Fruit fly (Drosophila melanogaster) whole organism, embryonic: Measurements from ENCODE around the gene T48.

Source experiments
- CG10366 ChIP-seq: fragments of 200-800 bp; sonication (Bioruptor generic); IDR thresholded peaks from 2 replicates; pipeline ENCODE4 v1.3.6; 2022; ENCODE audit warnings: missing biosample characterization, missing genetic modification characterization
- CG10431 ChIP-seq: fragments of 200-800 bp; sonication (Bioruptor generic); optimal IDR thresholded peaks from 3 replicates; lab custom pipeline; 2018; ENCODE audit warnings: missing biosample characterization, mild to moderate bottlenecking, missing genetic modification characterization
- CG10543 ChIP-seq: fragments of 200-800 bp; sonication (Bioruptor generic); optimal IDR thresholded peaks from 3 replicates; lab custom pipeline; 2017; ENCODE audit warnings: missing biosample characterization, mild to moderate bottlenecking, missing genetic modification characterization, moderate library complexity
- CG12155 ChIP-seq: fragments of 200-800 bp; sonication (Bioruptor generic); optimal IDR thresholded peaks from 3 replicates; lab custom pipeline; 2016; ENCODE audit warnings: missing biosample characterization, missing genetic modification characterization
- CG12391 ChIP-seq: fragments of 200-800 bp; sonication (Bioruptor generic); optimal IDR thresholded peaks from 3 replicates; lab custom pipeline; 2018; ENCODE audit warnings: missing biosample characterization, mild to moderate bottlenecking, missing genetic modification characterization, moderate library complexity
- CG12659 ChIP-seq: fragments of 200-800 bp; sonication (Bioruptor generic); optimal IDR thresholded peaks from 3 replicates; lab custom pipeline; 2017; ENCODE audit warnings: mild to moderate bottlenecking, missing biosample characterization, missing genetic modification reagents, missing genetic modification characterization
- CG13123 ChIP-seq: fragments of 200-800 bp; sonication (Bioruptor generic); optimal IDR thresholded peaks from 2 replicates; lab custom pipeline; 2016; ENCODE audit warnings: missing biosample characterization, missing genetic modification characterization
- CG13775 ChIP-seq: fragments of 200-800 bp; sonication (Bioruptor generic); optimal IDR thresholded peaks from 3 replicates; lab custom pipeline; 2017; ENCODE audit warnings: missing biosample characterization, mild to moderate bottlenecking, missing genetic modification characterization
- CG14441 ChIP-seq: fragments of 200-800 bp; sonication (Bioruptor generic); IDR thresholded peaks from 2 replicates; pipeline ENCODE4 v1.3.6; 2022; ENCODE audit warnings: missing biosample characterization, missing genetic modification characterization
- CG14710 ChIP-seq: fragments of 200-800 bp; sonication (Bioruptor generic); optimal IDR thresholded peaks from 3 replicates; lab custom pipeline; 2019; ENCODE audit warnings: missing biosample characterization, mild to moderate bottlenecking, missing genetic modification characterization, moderate library complexity
- CG17829 ChIP-seq: fragments of 200-800 bp; optimal IDR thresholded peaks from 2 replicates; lab custom pipeline; 2019; ENCODE audit warnings: missing biosample characterization, mild to moderate bottlenecking, missing genetic modification characterization, moderate library complexity
- CG18262 ChIP-seq: fragments of 200-800 bp; optimal IDR thresholded peaks from 3 replicates; lab custom pipeline; 2019; ENCODE audit warnings: missing biosample characterization, mild to moderate bottlenecking, missing genetic modification characterization, moderate library complexity
- CG18476 ChIP-seq: fragments of 200-800 bp; sonication (Bioruptor generic); optimal IDR thresholded peaks from 2 replicates; lab custom pipeline; 2016; ENCODE audit warnings: missing biosample characterization, mild to moderate bottlenecking, missing genetic modification characterization
- CG32532 ChIP-seq: fragments of 200-800 bp; sonication (Bioruptor generic); IDR thresholded peaks from 2 replicates; pipeline ENCODE4 v1.3.6; 2022; ENCODE audit warnings: missing biosample characterization, missing genetic modification characterization
- CG8944 ChIP-seq: fragments of 200-800 bp; sonication (Bioruptor generic); optimal IDR thresholded peaks from 3 replicates; lab custom pipeline; 2016; ENCODE audit warnings: missing biosample characterization, missing genetic modification characterization
- CG9797 ChIP-seq: fragments of 200-800 bp; sonication (Bioruptor generic); optimal IDR thresholded peaks from 3 replicates; lab custom pipeline; 2018; ENCODE audit warnings: missing biosample characterization, mild to moderate bottlenecking, missing genetic modification characterization
- CHES-1-like ChIP-seq: fragments of 200-800 bp; sonication (Bioruptor generic); optimal IDR thresholded peaks from 2 replicates; lab custom pipeline; 2016; ENCODE audit warnings: missing biosample characterization, missing genetic modification characterization
- D19A ChIP-seq: fragments of 200-800 bp; optimal IDR thresholded peaks from 3 replicates; lab custom pipeline; 2019; ENCODE audit warnings: missing biosample characterization, mild to moderate bottlenecking, missing genetic modification characterization, moderate library complexity
- D19B ChIP-seq: fragments of 200-800 bp; sonication (Bioruptor generic); optimal IDR thresholded peaks from 2 replicates; lab custom pipeline; 2017; ENCODE audit warnings: missing biosample characterization, mild to moderate bottlenecking, missing genetic modification characterization
- Eip74EF ChIP-seq, 2 experiments: fragments of 200-800 bp in 1 of 2; fragments of >200 bp in 1 of 2; sonication (Bioruptor generic) in 1 of 2; optimal IDR thresholded peaks; 2 replicates each; lab custom pipeline; 2017 to 2019; ENCODE audit warnings: missing biosample characterization in 2 of 2, missing genetic modification characterization in 2 of 2, mild to moderate bottlenecking in 1 of 2, moderate library complexity in 1 of 2
- Fer1 ChIP-seq: fragments of 200-800 bp; sonication (Bioruptor generic); optimal IDR thresholded peaks from 2 replicates; lab custom pipeline; 2017; ENCODE audit warnings: missing biosample characterization, mild to moderate bottlenecking, missing genetic modification characterization
- HLH3B ChIP-seq: fragments of 200-800 bp; sonication (Bioruptor generic); IDR thresholded peaks from 2 replicates; pipeline ENCODE4 v1.3.6; 2022; ENCODE audit warnings: missing biosample characterization, missing genetic modification characterization
- HmgZ ChIP-seq: fragments of 200-800 bp; sonication (Bioruptor generic); optimal IDR thresholded peaks from 2 replicates; lab custom pipeline; 2018; ENCODE audit warnings: missing biosample characterization, mild to moderate bottlenecking, missing genetic modification characterization
- Hmr ChIP-seq: fragments of 200-800 bp; sonication (Bioruptor generic); optimal IDR thresholded peaks from 3 replicates; lab custom pipeline; 2017; ENCODE audit warnings: mild to moderate bottlenecking, missing biosample characterization, missing genetic modification reagents, missing genetic modification characterization
- Jarid2 ChIP-seq: fragments of 200-800 bp; sonication (Bioruptor generic); optimal IDR thresholded peaks from 3 replicates; lab custom pipeline; 2017; ENCODE audit warnings: mild to moderate bottlenecking, missing biosample characterization, missing genetic modification reagents, missing genetic modification characterization
- NC2β ChIP-seq: fragments of 200-800 bp; sonication (Bioruptor generic); optimal IDR thresholded peaks from 2 replicates; lab custom pipeline; 2016; ENCODE audit warnings: missing biosample characterization, missing genetic modification characterization
- Oaz ChIP-seq: fragments of 200-800 bp; sonication (Bioruptor generic); IDR thresholded peaks from 2 replicates; pipeline ENCODE4 v1.3.6; 2022; ENCODE audit warnings: missing biosample characterization, missing genetic modification characterization
- Pdp1 ChIP-seq, 2 experiments: fragments of 200-800 bp; sonication (Bioruptor generic); optimal IDR thresholded peaks; 3 replicates each; lab custom pipeline; 2016; ENCODE audit warnings: missing biosample characterization in 2 of 2, missing genetic modification characterization in 2 of 2, mild to moderate bottlenecking in 1 of 2, moderate library complexity in 1 of 2
- Rx ChIP-seq: fragments of 200-800 bp; sonication (Bioruptor generic); IDR thresholded peaks from 2 replicates; pipeline ENCODE4 v1.3.6; 2022; ENCODE audit warnings: missing biosample characterization, missing genetic modification characterization
- Sox100B ChIP-seq: fragments of 200-800 bp; sonication (Bioruptor generic); optimal IDR thresholded peaks from 3 replicates; lab custom pipeline; 2018; ENCODE audit warnings: missing biosample characterization, mild to moderate bottlenecking, missing genetic modification characterization
- Tbp ChIP-seq: fragments of >200 bp; optimal IDR thresholded peaks from 2 replicates; lab custom pipeline; 2018; ENCODE audit warnings: missing biosample characterization, missing genetic modification characterization
- Vsx1 ChIP-seq: fragments of 200-800 bp; sonication (Bioruptor generic); optimal IDR thresholded peaks from 2 replicates; lab custom pipeline; 2017; ENCODE audit warnings: missing biosample characterization, mild to moderate bottlenecking, missing genetic modification characterization, missing genetic modification reagents
- bab2 ChIP-seq: fragments of 200-800 bp; sonication (Bioruptor generic); optimal IDR thresholded peaks from 2 replicates; lab custom pipeline; 2016; ENCODE audit warnings: missing biosample characterization, missing genetic modification characterization
- bbx ChIP-seq: fragments of 200-800 bp; sonication (Bioruptor generic); IDR thresholded peaks from 2 replicates; pipeline ENCODE4 v1.3.6; 2022; ENCODE audit warnings: missing biosample characterization, missing genetic modification characterization; ENCODE audit not compliant: partially characterized antibody
- dysf ChIP-seq: fragments of 200-800 bp; sonication (Bioruptor generic); IDR thresholded peaks from 3 replicates; pipeline ENCODE4 v1.3.6; 2022; ENCODE audit warnings: missing biosample characterization, missing genetic modification characterization
- fd3F ChIP-seq: fragments of 200-800 bp; sonication (Bioruptor generic); optimal IDR thresholded peaks from 2 replicates; lab custom pipeline; 2018; ENCODE audit warnings: missing biosample characterization, mild to moderate bottlenecking, missing genetic modification characterization, moderate library complexity
- grau ChIP-seq: fragments of 200-800 bp; optimal IDR thresholded peaks from 3 replicates; lab custom pipeline; 2019; ENCODE audit warnings: missing biosample characterization, mild to moderate bottlenecking, missing genetic modification characterization, moderate library complexity
- gro ChIP-seq: fragments of 200-800 bp; sonication (Bioruptor generic); optimal IDR thresholded peaks from 2 replicates; lab custom pipeline; 2016; ENCODE audit warnings: missing biosample characterization, missing genetic modification characterization
- mam ChIP-seq: fragments of 200-800 bp; sonication (Bioruptor generic); optimal IDR thresholded peaks from 3 replicates; lab custom pipeline; 2016; ENCODE audit warnings: missing biosample characterization, missing genetic modification characterization
- nau ChIP-seq: fragments of 200-800 bp; sonication (Bioruptor generic); optimal IDR thresholded peaks from 3 replicates; lab custom pipeline; 2017; ENCODE audit warnings: missing biosample characterization, mild to moderate bottlenecking, missing genetic modification characterization, missing genetic modification reagents
- nmo ChIP-seq: fragments of 200-800 bp; sonication (Bioruptor generic); optimal IDR thresholded peaks from 2 replicates; lab custom pipeline; 2018; ENCODE audit warnings: missing biosample characterization, mild to moderate bottlenecking, missing genetic modification characterization, moderate library complexity
- odd ChIP-seq: fragments of 200-800 bp; sonication (Bioruptor generic); optimal IDR thresholded peaks from 2 replicates; lab custom pipeline; 2017; ENCODE audit warnings: missing biosample characterization, mild to moderate bottlenecking, missing genetic modification characterization
- pnt ChIP-seq: fragments of 200-800 bp; sonication (Bioruptor generic); optimal IDR thresholded peaks from 3 replicates; lab custom pipeline; 2016; ENCODE audit warnings: missing biosample characterization, missing genetic modification characterization
- ro ChIP-seq: fragments of 200-800 bp; sonication (Bioruptor generic); IDR thresholded peaks from 2 replicates; pipeline ENCODE4 v1.3.6; 2022; ENCODE audit warnings: missing biosample characterization, missing genetic modification characterization
- stc ChIP-seq: fragments of 200-800 bp; sonication (Bioruptor generic); IDR thresholded peaks from 2 replicates; pipeline ENCODE4 v1.3.6; 2022; ENCODE audit warnings: missing biosample characterization, missing genetic modification characterization
- sug ChIP-seq: fragments of 200-800 bp; optimal IDR thresholded peaks from 2 replicates; lab custom pipeline; 2019; ENCODE audit warnings: missing biosample characterization, mild to moderate bottlenecking, missing genetic modification characterization, moderate library complexity
- tgo ChIP-seq: fragments of 200-800 bp; sonication (Bioruptor generic); IDR thresholded peaks from 3 replicates; pipeline ENCODE4 v1.3.6; 2022; ENCODE audit warnings: missing biosample characterization, missing genetic modification characterization
- wor ChIP-seq: fragments of 200-800 bp; sonication (Bioruptor generic); IDR thresholded peaks from 2 replicates; pipeline ENCODE4 v1.3.6; 2022; ENCODE audit warnings: missing biosample characterization, missing genetic modification characterization
- zfh1 ChIP-seq: fragments of 200-800 bp; sonication (Bioruptor generic); IDR thresholded peaks from 3 replicates; pipeline ENCODE4 v1.3.6; 2022; ENCODE audit warnings: missing biosample characterization, missing genetic modification characterization

The T48 gene

DNA sequence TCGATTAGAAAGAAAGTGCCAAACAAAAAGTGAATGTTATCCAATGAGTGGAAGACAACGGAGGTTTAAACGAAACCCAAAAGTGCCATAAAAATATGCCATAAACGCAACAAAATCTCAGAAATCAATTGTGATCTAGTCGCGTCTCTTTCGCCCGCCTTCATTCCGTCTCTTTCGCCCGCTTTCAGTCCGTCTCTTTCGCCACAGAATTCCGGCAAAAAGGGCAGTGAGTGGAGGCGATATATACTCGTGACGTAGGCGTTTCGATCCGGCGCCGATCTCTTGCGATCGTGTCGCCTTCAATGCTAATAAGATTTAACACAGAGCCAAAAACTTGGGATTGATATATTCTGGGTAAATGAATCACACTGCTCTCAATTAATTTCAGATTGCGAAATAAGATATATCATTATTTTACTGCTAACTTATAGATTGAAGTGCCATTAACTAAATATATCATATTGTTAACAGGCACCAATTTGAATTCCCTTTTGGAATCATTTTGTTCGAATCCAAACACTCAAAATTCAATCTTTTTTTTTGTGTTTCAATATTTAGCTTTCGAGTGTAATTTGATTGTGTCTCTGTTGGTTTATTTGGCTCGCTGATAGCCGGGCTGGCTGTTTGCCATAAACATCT lies 6.7 kb downstream of the T48 start (continued):
- TF ChIP-seq D19A (tag; lab: Kevin White, UChicago): no peak
- TF ChIP-seq CG13123 (GFP tag; lab: Kevin White, UChicago): no peak
- TF ChIP-seq grau (tag; lab: Kevin White, UChicago): peak; percentile 65
- peak; percentile 78 for TF ChIP-seq dysf (GFP tag; lab: Robert Waterston, UW)
- TF ChIP-seq CG10543 (GFP tag; lab: Kevin White, UChicago): peak; percentile 72
- TF ChIP-seq HmgZ (tag; lab: Kevin White, UChicago): peak; percentile 12
- peak; percentile 17 for TF ChIP-seq CG12155 (GFP tag; lab: Kevin White, UChicago)
- peak; percentile 13 for TF ChIP-seq gro (GFP tag; lab: Kevin White, UChicago)
- no peak for TF ChIP-seq NC2β (GFP tag; lab: Kevin White, UChicago)
- no peak for TF ChIP-seq Rx
- no peak for TF ChIP-seq CG10431 (GFP tag; lab: Kevin White, UChicago)
- peak; percentile 58 for TF ChIP-seq CG12659 (GFP tag; lab: Kevin White, UChicago)
- TF ChIP-seq Eip74EF (GFP tag; optimal IDR thresholded peaks at IDR 0.05; lab: Kevin White, UChicago): peak in 1 of 2 experiments; percentile 60
- peak; percentile 30 for TF ChIP-seq mam (GFP tag; lab: Kevin White, UChicago)
- peak; percentile 50 for TF ChIP-seq bab2
- TF ChIP-seq Pdp1 (GFP tag; optimal IDR thresholded peaks at IDR 0.05; lab: Kevin White, UChicago): peak; percentile 29 to 34
- TF ChIP-seq CG9797 (GFP tag; lab: Kevin White, UChicago): no peak
- no peak for TF ChIP-seq bbx (GFP tag; lab: Robert Waterston, UW)
- peak; percentile 27; the same call in 1 of the 2 replicates for TF ChIP-seq ro (GFP tag; lab: Robert Waterston, UW)
- no peak for TF ChIP-seq CG18476 (GFP tag; lab: Kevin White, UChicago)
- TF ChIP-seq Vsx1 (GFP tag; lab: Kevin White, UChicago): peak; percentile 50
- TF ChIP-seq CG12391: peak; percentile 57
- TF ChIP-seq CG10366 (GFP tag; lab: Robert Waterston, UW): peak; percentile 26; the same call in 1 of the 2 replicates
- TF ChIP-seq Sox100B (GFP tag; lab: Kevin White, UChicago): peak; percentile 32
- no peak for TF ChIP-seq HLH3B (GFP tag; lab: Robert Waterston, UW)
- peak; percentile 35 for TF ChIP-seq odd (GFP tag; lab: Kevin White, UChicago)
- peak; percentile 51 for TF ChIP-seq Fer1 (GFP tag; lab: Kevin White, UChicago)
- no peak for TF ChIP-seq stc (GFP tag; lab: Robert Waterston, UW)
- peak; percentile 20 for TF ChIP-seq CG13775 (GFP tag; lab: Kevin White, UChicago)
- no peak for TF ChIP-seq CHES-1-like (GFP tag; lab: Kevin White, UChicago)
- no peak for TF ChIP-seq nau (GFP tag; lab: Kevin White, UChicago)
- TF ChIP-seq Tbp (GFP tag; lab: Kevin White, UChicago): no peak
- peak; percentile 57; the same call in 2 of the 3 replicates for TF ChIP-seq tgo (GFP tag; lab: Robert Waterston, UW)
- TF ChIP-seq zfh1 (GFP tag; lab: Robert Waterston, UW): peak; percentile 34; the same call in 1 of the 3 replicates
- TF ChIP-seq CG8944 (GFP tag; lab: Kevin White, UChicago): no peak
- peak; percentile 34 for TF ChIP-seq Hmr (GFP tag; lab: Kevin White, UChicago)
- TF ChIP-seq CG17829 (tag; lab: Kevin White, UChicago): peak; percentile 39
- peak; percentile 53 for TF ChIP-seq CG18262 (tag; lab: Kevin White, UChicago)
- peak; percentile 54; the same call in 1 of the 2 replicates for TF ChIP-seq CG32532 (GFP tag; lab: Robert Waterston, UW)
- TF ChIP-seq CG14441 (GFP tag; lab: Robert Waterston, UW): peak; percentile 55; the same call in 1 of the 2 replicates
- no peak for TF ChIP-seq Jarid2 (GFP tag; lab: Kevin White, UChicago)
- peak; percentile 30 for TF ChIP-seq pnt (GFP tag; lab: Kevin White, UChicago)
- peak; percentile 42 for TF ChIP-seq fd3F (GFP tag; lab: Kevin White, UChicago)
- peak; percentile 30; the same call in 1 of the 2 replicates for TF ChIP-seq Oaz
- no peak for TF ChIP-seq wor
- peak; percentile 55 for TF ChIP-seq nmo (GFP tag; lab: Kevin White, UChicago)
- no peak for TF ChIP-seq D19B (GFP tag; lab: Kevin White, UChicago)
- peak; percentile 45 for TF ChIP-seq sug (tag; lab: Kevin White, UChicago)
- TF ChIP-seq CG14710 (tag; lab: Kevin White, UChicago): peak; percentile 6
